Worm (Caenorhabditis elegans): ENCODE measurements around the gene srg-62.

- no peak for TF ChIP-seq nhr-77 (tag; optimal IDR thresholded peaks at IDR 0.05)
- TF ChIP-seq hlh-4 (tag; optimal IDR thresholded peaks at IDR 0.05): no peak
- TF ChIP-seq blmp-1 (tag; optimal IDR thresholded peaks at IDR 0.05): no peak
- no peak for TF ChIP-seq pax-3 (tag; optimal IDR thresholded peaks at IDR 0.05)
- no peak for TF ChIP-seq jun-1 (tag; optimal IDR thresholded peaks at IDR 0.05)
- TF ChIP-seq zip-4 (GFP tag; optimal IDR thresholded peaks at IDR 0.05): no peak
- TF ChIP-seq nhr-11 (tag; optimal IDR thresholded peaks at IDR 0.05): no peak
- TF ChIP-seq zag-1 (tag; optimal IDR thresholded peaks at IDR 0.05): no peak
- TF ChIP-seq mdl-1 (tag; optimal IDR thresholded peaks at IDR 0.05): no peak
- no peak for TF ChIP-seq ztf-11 (tag; optimal IDR thresholded peaks at IDR 0.05)
- TF ChIP-seq unc-62 (GFP tag; optimal IDR thresholded peaks at IDR 0.05): no peak
- TF ChIP-seq mep-1 (tag; optimal IDR thresholded peaks at IDR 0.05): no peak
Measured at ce11 chrV:2774042-2774441, 31.8 kb upstream of the srg-62 start, which contains the start of gene srj-18.
